Fruit fly (Drosophila melanogaster): ENCODE results near the gene CG14130.

The CG14130 gene

dm6 chr3L:11773796-11774195 lies 41.4 kb upstream of the CG14130 start:
- TF ChIP-seq Kr (GFP tag; optimal IDR thresholded peaks at IDR 0.05) = no peak
- TF ChIP-seq grn (GFP tag; optimal IDR thresholded peaks at IDR 0.05) = peak; percentile 16
- 0 out of 4 replicates have a peak, but pooled peaks have one; percentile 20 for TF ChIP-seq chinmo (GFP tag; IDR thresholded peaks at IDR 0.05; ENCODE audit: partially characterized antibody)
- TF ChIP-seq Bdp1 (GFP tag; optimal IDR thresholded peaks at IDR 0.05) = peak; percentile 31

DNA sequence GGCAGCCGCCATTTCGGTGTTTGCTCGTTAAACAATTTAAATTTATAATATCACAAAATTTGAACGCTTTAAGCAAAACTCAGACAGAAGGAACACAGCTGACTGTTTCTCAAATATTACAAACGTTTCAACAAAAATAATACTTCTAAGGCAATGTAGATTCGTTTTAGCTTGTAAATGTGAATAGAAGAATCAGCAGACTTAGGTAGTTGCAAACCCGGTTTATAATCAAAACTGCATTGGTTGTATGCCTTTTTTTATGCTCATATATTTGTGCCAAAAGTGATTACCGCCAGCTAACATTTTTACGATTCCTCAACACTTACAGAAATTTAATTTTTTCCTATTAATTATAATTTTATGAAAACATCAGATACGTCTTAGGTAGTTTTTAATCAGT lies 40.8 kb upstream of the CG14130 start, which contains the start of gene Tim13:
Gene Tim13 (minus strand): TSS at position 101 of the 400 bp plus-strand sequence.
- TF ChIP-seq CG4360 (GFP tag; IDR thresholded peaks at IDR 0.05) = no peak
- TF ChIP-seq Opbp (GFP tag; IDR thresholded peaks at IDR 0.05; ENCODE audit: partially characterized antibody) = no peak
- no peak for TF ChIP-seq gcm (GFP tag; optimal IDR thresholded peaks at IDR 0.05)
- no peak for TF ChIP-seq HLHmδ (GFP tag; optimal IDR thresholded peaks at IDR 0.05)
- no peak for TF ChIP-seq pum (GFP tag; optimal IDR thresholded peaks at IDR 0.05)
- TF ChIP-seq Rx (GFP tag; IDR thresholded peaks at IDR 0.05) = no peak
- TF ChIP-seq br (optimal IDR thresholded peaks at IDR 0.05) = no peak
- TF ChIP-seq CG3995 (GFP tag; optimal IDR thresholded peaks at IDR 0.05) = no peak
- no peak for TF ChIP-seq Atf6 (GFP tag; IDR thresholded peaks at IDR 0.05)
- no peak for TF ChIP-seq CG7357 (GFP tag; IDR thresholded peaks at IDR 0.05)
- no peak for TF ChIP-seq Sin3A (optimal IDR thresholded peaks at IDR 0.05)
- no peak for TF ChIP-seq CG16815 (GFP tag; optimal IDR thresholded peaks at IDR 0.05)
- no peak for TF ChIP-seq CG12236 (GFP tag; optimal IDR thresholded peaks at IDR 0.05)
- TF ChIP-seq sob (GFP tag; IDR thresholded peaks at IDR 0.05) = no peak

DNA sequence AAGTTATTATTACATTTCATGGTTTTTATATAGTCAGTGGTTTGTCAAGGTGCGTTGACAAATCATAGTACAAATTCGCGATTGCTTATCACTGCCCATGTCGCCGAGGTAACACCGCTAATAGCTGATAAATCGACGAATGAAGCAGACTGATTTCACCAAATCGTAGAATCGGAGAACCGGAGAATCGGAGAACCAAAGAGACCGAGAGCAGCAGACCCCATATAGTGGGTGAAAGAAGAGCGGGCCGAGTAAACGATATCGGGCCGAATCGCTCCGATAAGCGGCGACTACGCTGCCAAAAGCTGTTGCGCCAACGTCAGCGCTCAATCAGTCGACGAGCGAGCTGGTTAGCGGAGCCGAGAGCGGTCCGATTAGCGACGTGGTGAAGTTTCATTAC lies 38.5 kb upstream of the CG14130 start, which contains the start of gene CG14131:
Gene CG14131 (plus strand): TSS at position 343 of the 400 bp plus-strand sequence.
- no peak for TF ChIP-seq CG8478 (optimal IDR thresholded peaks at IDR 0.05)
- TF ChIP-seq maf-S (GFP tag; optimal IDR thresholded peaks at IDR 0.05) = no peak
- no peak for TF ChIP-seq esg (GFP tag; conservative IDR thresholded peaks at IDR 0.05)
- TF ChIP-seq bab2 (GFP tag; optimal IDR thresholded peaks at IDR 0.05) = no peak
- no peak for TF ChIP-seq CTCF (GFP tag; optimal IDR thresholded peaks at IDR 0.05)
- no peak for TF ChIP-seq CG12299 (tag; optimal IDR thresholded peaks at IDR 0.05)
- no peak for TF ChIP-seq tgo (GFP tag; IDR thresholded peaks at IDR 0.05)
- peak; percentile 74 for TF ChIP-seq Adf1 (GFP tag; IDR thresholded peaks at IDR 0.05)
- TF ChIP-seq lab (GFP tag; optimal IDR thresholded peaks at IDR 0.05) = peak; percentile 26
- no peak for TF ChIP-seq ems (GFP tag; optimal IDR thresholded peaks at IDR 0.05)
- TF ChIP-seq NK7.1 (GFP tag; optimal IDR thresholded peaks at IDR 0.05) = no peak
- TF ChIP-seq CG34376 (GFP tag; optimal IDR thresholded peaks at IDR 0.05) = peak; percentile 78
- peak; percentile 22; the same call in 1 of the 2 replicates for TF ChIP-seq rib (GFP tag; IDR thresholded peaks at IDR 0.05)
- peak; percentile 48 for TF ChIP-seq sug (tag; optimal IDR thresholded peaks at IDR 0.05)
- TF ChIP-seq CG12236 (GFP tag; optimal IDR thresholded peaks at IDR 0.05) = no peak
- peak; percentile 39 to 70 for TF ChIP-seq Trl (optimal IDR thresholded peaks at IDR 0.05)
- no peak for TF ChIP-seq Trl (GFP tag; optimal IDR thresholded peaks at IDR 0.05)
- TF ChIP-seq CG32532 (GFP tag; IDR thresholded peaks at IDR 0.05) = peak; percentile 38; the same call in 1 of the 2 replicates
- TF ChIP-seq Pdp1 (GFP tag; optimal IDR thresholded peaks at IDR 0.05) = peak in 1 of 2 experiments; percentile 30
- TF ChIP-seq CG13287 (GFP tag; IDR thresholded peaks at IDR 0.05; ENCODE audit: partially characterized antibody) = peak; percentile 41
- TF ChIP-seq Med (GFP tag) = peak; percentile 65
- no peak for TF ChIP-seq CG4707 (GFP tag; optimal IDR thresholded peaks at IDR 0.05)
- TF ChIP-seq grn (GFP tag; optimal IDR thresholded peaks at IDR 0.05) = peak; percentile 93
- TF ChIP-seq sr (GFP tag; IDR thresholded peaks at IDR 0.05) = no peak
- 0 out of 2 replicates have a peak, but pooled peaks have one; percentile 21 for TF ChIP-seq GATAe (GFP tag; conservative IDR thresholded peaks at IDR 0.05)
- peak; percentile 99 for TF ChIP-seq exex (tag; optimal IDR thresholded peaks at IDR 0.05)
- peak; percentile 18; the same call in 1 of the 3 replicates for TF ChIP-seq ci (GFP tag; IDR thresholded peaks at IDR 0.05)
- TF ChIP-seq ash1 (GFP tag; optimal IDR thresholded peaks at IDR 0.05) = no peak
- TF ChIP-seq Hr39 (optimal IDR thresholded peaks at IDR 0.05) = no peak
- no peak for TF ChIP-seq CG2678 (tag; optimal IDR thresholded peaks at IDR 0.05)
- no peak for TF ChIP-seq CG6272 (GFP tag; IDR thresholded peaks at IDR 0.05)
- no peak for TF ChIP-seq CG10543 (GFP tag; optimal IDR thresholded peaks at IDR 0.05)
- TF ChIP-seq CG16863 (GFP tag; optimal IDR thresholded peaks at IDR 0.05) = no peak
- peak; percentile 62; the same call in 3 of the 4 replicates for TF ChIP-seq chinmo (GFP tag; IDR thresholded peaks at IDR 0.05; ENCODE audit: partially characterized antibody)
- TF ChIP-seq mam (GFP tag; optimal IDR thresholded peaks at IDR 0.05) = no peak
- TF ChIP-seq Ssrp (tag; optimal IDR thresholded peaks at IDR 0.05) = no peak

Measured in whole organism, embryonic.